Fruit fly (Drosophila melanogaster) whole organism, embryonic: ENCODE results near the gene Eig71Ed.

Experiments
- Bdp1 ChIP-seq: fragments of 200-800 bp; sonication (Bioruptor generic); optimal IDR thresholded peaks from 3 replicates; lab custom pipeline; 2016; ENCODE audit warnings: missing biosample characterization, missing genetic modification characterization
- CG10431 ChIP-seq: fragments of 200-800 bp; sonication (Bioruptor generic); optimal IDR thresholded peaks from 3 replicates; lab custom pipeline; 2018; ENCODE audit warnings: missing biosample characterization, mild to moderate bottlenecking, missing genetic modification characterization
- CG13424 ChIP-seq: fragments of 200-800 bp; sonication (Bioruptor generic); optimal IDR thresholded peaks from 2 replicates; lab custom pipeline; 2019; ENCODE audit warnings: missing biosample characterization, mild to moderate bottlenecking, missing genetic modification characterization, moderate library complexity
- CG13894 ChIP-seq: fragments of 200-800 bp; sonication (Bioruptor generic); optimal IDR thresholded peaks from 3 replicates; lab custom pipeline; 2018; ENCODE audit warnings: missing biosample characterization, mild to moderate bottlenecking, missing genetic modification characterization, moderate library complexity
- CG14014 ChIP-seq: fragments of 200-800 bp; sonication (Bioruptor generic); IDR thresholded peaks from 2 replicates; pipeline ENCODE4 v1.3.6; 2022; ENCODE audit warnings: missing biosample characterization, missing genetic modification characterization
- CG14965 ChIP-seq: fragments of 200-800 bp; sonication (Bioruptor generic); optimal IDR thresholded peaks from 2 replicates; lab custom pipeline; 2016; ENCODE audit warnings: missing biosample characterization, missing genetic modification characterization, borderline replicate concordance
- CG16863 ChIP-seq: fragments of 200-800 bp; sonication (Bioruptor generic); optimal IDR thresholded peaks from 3 replicates; lab custom pipeline; 2016; ENCODE audit warnings: missing biosample characterization, missing genetic modification characterization
- CG2712 ChIP-seq: fragments of 200-800 bp; optimal IDR thresholded peaks from 3 replicates; lab custom pipeline; 2019; ENCODE audit warnings: missing biosample characterization, mild to moderate bottlenecking, missing genetic modification characterization, moderate library complexity
- CG30403 ChIP-seq: fragments of 200-800 bp; sonication (Bioruptor generic); optimal IDR thresholded peaks from 3 replicates; lab custom pipeline; 2016; ENCODE audit warnings: missing biosample characterization, missing genetic modification characterization
- CG33557 ChIP-seq: fragments of 200-800 bp; sonication (Bioruptor generic); optimal IDR thresholded peaks from 2 replicates; lab custom pipeline; 2019; ENCODE audit warnings: missing biosample characterization, mild to moderate bottlenecking, missing genetic modification characterization, moderate library complexity
- CG4404 ChIP-seq: fragments of 200-800 bp; sonication (Bioruptor generic); IDR thresholded peaks from 2 replicates; pipeline ENCODE4 v1.3.6; 2022; ENCODE audit warnings: missing biosample characterization, missing genetic modification characterization
- CG6654 ChIP-seq: fragments of 200-800 bp; sonication (Bioruptor generic); optimal IDR thresholded peaks from 2 replicates; lab custom pipeline; 2017; ENCODE audit warnings: missing biosample characterization, mild to moderate bottlenecking, missing genetic modification characterization
- CG6765 ChIP-seq: fragments of 200-800 bp; sonication (Bioruptor generic); optimal IDR thresholded peaks from 3 replicates; lab custom pipeline; 2017; ENCODE audit warnings: missing biosample characterization, mild to moderate bottlenecking, missing genetic modification characterization
- CG6791 ChIP-seq: fragments of 200-800 bp; sonication (Bioruptor generic); IDR thresholded peaks from 3 replicates; pipeline ENCODE4 v1.3.6; 2022; ENCODE audit warnings: missing biosample characterization, missing genetic modification characterization; ENCODE audit not compliant: partially characterized antibody
- CG7963 ChIP-seq: fragments of 200-800 bp; sonication (Bioruptor generic); IDR thresholded peaks from 3 replicates; pipeline ENCODE4 v1.3.6; 2022; ENCODE audit warnings: missing biosample characterization, missing genetic modification characterization; ENCODE audit not compliant: partially characterized antibody
- CG9727 ChIP-seq: fragments of 200-800 bp; sonication (Bioruptor generic); optimal IDR thresholded peaks from 3 replicates; lab custom pipeline; 2017; ENCODE audit warnings: missing biosample characterization, mild to moderate bottlenecking, missing genetic modification characterization
- CG9932 ChIP-seq: fragments of 200-800 bp; sonication (Bioruptor generic); IDR thresholded peaks from 2 replicates; pipeline ENCODE4 v1.3.6; 2022; ENCODE audit warnings: missing biosample characterization, missing genetic modification characterization
- Camta ChIP-seq: fragments of 200-800 bp; sonication (Bioruptor generic); optimal IDR thresholded peaks from 2 replicates; lab custom pipeline; 2016; ENCODE audit warnings: missing biosample characterization, missing genetic modification characterization
- Deaf1 ChIP-seq: fragments of 200-800 bp; optimal IDR thresholded peaks from 3 replicates; lab custom pipeline; 2019; ENCODE audit warnings: missing biosample characterization, mild to moderate bottlenecking, missing genetic modification characterization, moderate library complexity
- Dek ChIP-seq: fragments of 200-800 bp; sonication (Bioruptor generic); optimal IDR thresholded peaks from 3 replicates; lab custom pipeline; 2019; ENCODE audit warnings: missing biosample characterization, mild to moderate bottlenecking, missing genetic modification characterization, moderate library complexity
- Eip74EF ChIP-seq, 2 experiments: fragments of 200-800 bp in 1 of 2; fragments of >200 bp in 1 of 2; sonication (Bioruptor generic) in 1 of 2; optimal IDR thresholded peaks; 2 replicates each; lab custom pipeline; 2017 to 2019; ENCODE audit warnings: missing biosample characterization in 2 of 2, missing genetic modification characterization in 2 of 2, mild to moderate bottlenecking in 1 of 2, moderate library complexity in 1 of 2
- Elba2 ChIP-seq: fragments of 200-800 bp; sonication (Bioruptor generic); optimal IDR thresholded peaks from 3 replicates; lab custom pipeline; 2016; ENCODE audit warnings: missing biosample characterization, missing genetic modification characterization
- Gsc ChIP-seq: fragments of 200-800 bp; sonication (Bioruptor generic); IDR thresholded peaks from 2 replicates; pipeline ENCODE4 v1.3.6; 2022; ENCODE audit warnings: missing biosample characterization, missing genetic modification characterization
- Hand ChIP-seq: fragments of 200-800 bp; sonication (Bioruptor generic); optimal IDR thresholded peaks from 2 replicates; lab custom pipeline; 2017; ENCODE audit warnings: mild to moderate bottlenecking, missing biosample characterization, missing genetic modification reagents, missing genetic modification characterization
- HmgD ChIP-seq: fragments of 200-800 bp; sonication (Bioruptor generic); optimal IDR thresholded peaks from 3 replicates; lab custom pipeline; 2016; ENCODE audit warnings: missing biosample characterization, missing genetic modification characterization
- Myb ChIP-seq: fragments of 200-800 bp; sonication (Bioruptor generic); optimal IDR thresholded peaks from 2 replicates; lab custom pipeline; 2016; ENCODE audit warnings: missing biosample characterization, missing genetic modification characterization
- Six4 ChIP-seq: fragments of 200-800 bp; sonication (Bioruptor generic); optimal IDR thresholded peaks from 2 replicates; lab custom pipeline; 2016; ENCODE audit warnings: missing biosample characterization, missing genetic modification characterization
- aop ChIP-seq: fragments of 200-800 bp; sonication (Bioruptor generic); IDR thresholded peaks from 2 replicates; pipeline ENCODE4 v1.3.6; 2022; ENCODE audit warnings: missing biosample characterization, missing genetic modification characterization
- ap ChIP-seq: fragments of 200-800 bp; sonication (Bioruptor generic); IDR thresholded peaks from 2 replicates; pipeline ENCODE4 v1.3.6; 2022; ENCODE audit warnings: missing biosample characterization, missing genetic modification characterization
- ase ChIP-seq: fragments of 200-800 bp; sonication (Bioruptor generic); IDR thresholded peaks from 3 replicates; pipeline ENCODE4 v1.3.6; 2022; ENCODE audit warnings: missing biosample characterization, missing genetic modification characterization
- br ChIP-seq: fragments of >200 bp; optimal IDR thresholded peaks from 2 replicates; lab custom pipeline; 2017
- cato ChIP-seq: fragments of 200-800 bp; sonication (Bioruptor generic); optimal IDR thresholded peaks from 2 replicates; lab custom pipeline; 2016; ENCODE audit warnings: missing biosample characterization, missing genetic modification characterization, borderline replicate concordance
- dan ChIP-seq: fragments of 200-800 bp; sonication (Bioruptor generic); IDR thresholded peaks from 2 replicates; pipeline ENCODE4 v1.3.6; 2022; ENCODE audit warnings: missing biosample characterization, missing genetic modification characterization
- fru ChIP-seq: fragments of >200 bp; optimal IDR thresholded peaks from 2 replicates; lab custom pipeline; 2017
- ftz-f1 ChIP-seq: fragments of 200-800 bp; sonication (Bioruptor generic); optimal IDR thresholded peaks from 2 replicates; lab custom pipeline; 2016; ENCODE audit warnings: missing biosample characterization, missing genetic modification characterization
- gcm ChIP-seq: fragments of 200-800 bp; sonication (Bioruptor generic); optimal IDR thresholded peaks from 2 replicates; lab custom pipeline; 2019; ENCODE audit warnings: missing biosample characterization, mild to moderate bottlenecking, missing genetic modification characterization, moderate library complexity
- inv ChIP-seq: fragments of 200-800 bp; sonication (Bioruptor generic); IDR thresholded peaks from 2 replicates; pipeline ENCODE4 v1.3.6; 2022; ENCODE audit warnings: missing biosample characterization, missing genetic modification characterization; ENCODE audit not compliant: partially characterized antibody
- odd ChIP-seq: fragments of 200-800 bp; sonication (Bioruptor generic); optimal IDR thresholded peaks from 2 replicates; lab custom pipeline; 2017; ENCODE audit warnings: missing biosample characterization, mild to moderate bottlenecking, missing genetic modification characterization
- org-1 ChIP-seq: fragments of 200-800 bp; sonication (Bioruptor generic); optimal IDR thresholded peaks from 2 replicates; lab custom pipeline; 2017; ENCODE audit warnings: missing biosample characterization, missing genetic modification characterization
- pho ChIP-seq: fragments of 200-800 bp; sonication (Bioruptor generic); optimal IDR thresholded peaks from 2 replicates; lab custom pipeline; 2016; ENCODE audit warnings: missing biosample characterization, missing genetic modification characterization
- pita ChIP-seq: fragments of 200-800 bp; sonication (Bioruptor generic); optimal IDR thresholded peaks from 2 replicates; lab custom pipeline; 2017; ENCODE audit warnings: missing biosample characterization, mild to moderate bottlenecking, missing genetic modification characterization
- pzg ChIP-seq: fragments of 200-800 bp; sonication (Bioruptor generic); optimal IDR thresholded peaks from 3 replicates; lab custom pipeline; 2018; ENCODE audit warnings: missing biosample characterization, mild to moderate bottlenecking, missing genetic modification characterization, moderate library complexity
- slbo ChIP-seq: fragments of 200-800 bp; sonication (Bioruptor generic); IDR thresholded peaks from 2 replicates; pipeline ENCODE4 v1.3.6; 2022; ENCODE audit warnings: missing biosample characterization, missing genetic modification characterization
- slp2 ChIP-seq: fragments of 200-800 bp; sonication (Bioruptor generic); optimal IDR thresholded peaks from 2 replicates; lab custom pipeline; 2016; ENCODE audit warnings: missing biosample characterization, missing genetic modification characterization
- sug ChIP-seq: fragments of 200-800 bp; optimal IDR thresholded peaks from 2 replicates; lab custom pipeline; 2019; ENCODE audit warnings: missing biosample characterization, mild to moderate bottlenecking, missing genetic modification characterization, moderate library complexity
- tll ChIP-seq, 2 experiments: fragments of 200-800 bp in 1 of 2; fragments of >200 bp in 1 of 2; sonication (Bioruptor generic) in 1 of 2; optimal IDR thresholded peaks; 2 replicates each; lab custom pipeline; 2017 to 2019; ENCODE audit warnings: missing biosample characterization in 2 of 2, missing genetic modification characterization in 2 of 2, mild to moderate bottlenecking in 1 of 2, moderate library complexity in 1 of 2
- usp ChIP-seq: fragments of >200 bp; optimal IDR thresholded peaks from 2 replicates; lab custom pipeline; 2017; ENCODE audit warnings: missing biosample characterization, missing genetic modification characterization
- vvl ChIP-seq: fragments of 200-800 bp; sonication (Bioruptor generic); IDR thresholded peaks from 2 replicates; pipeline ENCODE4 v1.3.6; 2022; ENCODE audit warnings: missing biosample characterization, missing genetic modification characterization
- wek ChIP-seq: fragments of 200-800 bp; sonication (Bioruptor generic); optimal IDR thresholded peaks from 3 replicates; lab custom pipeline; 2018; ENCODE audit warnings: missing biosample characterization, mild to moderate bottlenecking, missing genetic modification characterization, moderate library complexity
- zf30C ChIP-seq: fragments of 200-800 bp; sonication (Bioruptor generic); optimal IDR thresholded peaks from 3 replicates; lab custom pipeline; 2018; ENCODE audit warnings: missing biosample characterization, mild to moderate bottlenecking, missing genetic modification characterization

Gene Eig71Ed

DNA sequence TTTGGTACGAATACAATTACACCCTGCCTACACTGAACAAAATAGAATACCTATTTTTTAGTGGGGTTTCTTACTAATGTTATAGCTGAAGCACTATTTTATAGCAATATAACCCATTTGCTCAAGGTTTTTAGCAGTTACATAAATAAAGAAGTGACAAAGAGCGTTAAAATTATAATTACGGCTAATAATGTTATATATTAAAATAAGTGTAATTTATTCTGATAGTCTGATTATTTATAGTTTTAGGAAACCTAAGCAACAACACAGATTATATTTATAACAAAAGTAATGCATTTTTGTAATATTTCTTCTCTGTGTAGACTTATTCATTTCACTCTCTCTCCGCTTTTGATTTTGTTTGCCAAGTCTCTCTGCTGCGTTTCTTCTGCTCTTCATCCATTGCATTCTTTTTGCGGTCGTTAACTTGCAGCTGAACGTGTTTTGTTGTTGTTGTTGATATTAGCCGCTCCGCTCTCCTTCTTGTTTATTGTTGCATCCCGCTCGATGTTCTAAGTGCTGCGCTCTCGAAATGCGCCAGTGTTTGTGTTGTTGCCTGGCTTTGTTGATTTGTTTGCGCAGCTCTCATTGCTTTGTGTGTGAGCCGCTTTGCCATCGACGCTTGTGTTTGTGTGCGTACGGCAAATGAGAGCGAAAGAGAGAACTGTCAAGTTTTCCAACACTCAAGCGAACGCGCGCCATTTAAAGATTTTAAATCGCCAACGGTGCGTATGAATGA lies 26.5 kb upstream of the Eig71Ed start (continued):
- TF ChIP-seq Gsc (GFP tag; lab: Robert Waterston, UW) (no peak), CG13424 (tag; lab: Kevin White, UChicago) (peak; percentile 94), pho (GFP tag; lab: Kevin White, UChicago) (no peak), br (lab: Kevin White, UChicago) (no peak), usp (no peak), Hand (peak; percentile 83), cato (peak; percentile 66), CG10431 (GFP tag; lab: Kevin White, UChicago) (peak; percentile 41), tll (GFP tag; optimal IDR thresholded peaks at IDR 0.05; lab: Kevin White, UChicago) (no peak), fru (no peak), wek (peak; percentile 71), Myb (peak; percentile 16), CG6765 (GFP tag; lab: Kevin White, UChicago) (peak; percentile 83), aop (GFP tag; lab: Robert Waterston, UW) (peak; percentile 28; the same call in 1 of the 2 replicates), ftz-f1 (no peak), slp2 (GFP tag; lab: Kevin White, UChicago) (no peak), CG2712 (tag; lab: Kevin White, UChicago) (peak; percentile 95), CG16863 (GFP tag; lab: Kevin White, UChicago) (no peak), Bdp1 (GFP tag; lab: Kevin White, UChicago) (no peak), Elba2 (GFP tag; lab: Kevin White, UChicago) (no peak), CG9932 (GFP tag; lab: Robert Waterston, UW) (peak; percentile 79), CG14014 (GFP tag; lab: Robert Waterston, UW) (peak; percentile 76), inv (no peak), ase (GFP tag; lab: Robert Waterston, UW) (peak; percentile 79), Camta (GFP tag; lab: Kevin White, UChicago) (peak; percentile 50), CG14965 (no peak), CG7963 (no peak), vvl (GFP tag; lab: Robert Waterston, UW) (peak; percentile 84), Deaf1 (tag; lab: Kevin White, UChicago) (peak; percentile 76), zf30C (GFP tag; lab: Kevin White, UChicago) (peak; percentile 64), pzg (GFP tag; lab: Kevin White, UChicago) (peak; percentile 20), CG30403 (peak; percentile 95), CG9727 (GFP tag; lab: Kevin White, UChicago) (peak; percentile 92), Six4 (peak; percentile 83), dan (no peak), pita (no peak), Eip74EF (GFP tag; optimal IDR thresholded peaks at IDR 0.05; lab: Kevin White, UChicago) (peak in 1 of 2 experiments; percentile 95), sug (peak; percentile 72), odd (GFP tag; lab: Kevin White, UChicago) (peak; percentile 84), CG6654 (GFP tag; lab: Kevin White, UChicago) (peak; percentile 87), CG33557 (GFP tag; lab: Kevin White, UChicago) (peak; percentile 60), CG6791 (no peak), CG4404 (peak; percentile 75), CG13894 (tag; lab: Kevin White, UChicago) (peak; percentile 25), ap (GFP tag; lab: Robert Waterston, UW) (peak; percentile 74), Dek (tag; lab: Kevin White, UChicago) (peak; percentile 92), slbo (peak; percentile 87), org-1 (GFP tag; lab: Kevin White, UChicago) (peak; percentile 92), HmgD (GFP tag; lab: Kevin White, UChicago) (no peak), gcm (GFP tag; lab: Kevin White, UChicago) (peak; percentile 91)
